Worm (Caenorhabditis elegans): ENCODE data around the gene Y39A3A.4.

Y39A3A.4 gene

ce11 chrIII:2099808-2100366, 23.5 kb upstream of the Y39A3A.4 start (continued):
- no peak for TF ChIP-seq bed-1 (GFP tag; IDR thresholded peaks at IDR 0.05)
- TF ChIP-seq tlf-1 (GFP tag; optimal IDR thresholded peaks at IDR 0.05), result no peak
- TF ChIP-seq nhr-179 (tag; optimal IDR thresholded peaks at IDR 0.05), result no peak
- no peak for TF ChIP-seq lsy-27 (tag; optimal IDR thresholded peaks at IDR 0.05; ENCODE audit: borderline replicate concordance, insufficient read depth)
- TF ChIP-seq akir-1 (GFP tag; optimal IDR thresholded peaks at IDR 0.05), result no peak
- TF ChIP-seq bed-2 (GFP tag; IDR thresholded peaks at IDR 0.05), result no peak
- no peak for TF ChIP-seq hmg-20 (GFP tag; IDR thresholded peaks at IDR 0.05)
- no peak for TF ChIP-seq lin-26 (GFP tag; IDR thresholded peaks at IDR 0.05)
- TF ChIP-seq nfyb-1 (GFP tag; IDR thresholded peaks at IDR 0.05), result no peak
- TF ChIP-seq let-526 (GFP tag; IDR thresholded peaks at IDR 0.05), result peak; percentile 57; the same call in 1 of the 2 replicates
- TF ChIP-seq snpc-3.4 (tag; optimal IDR thresholded peaks at IDR 0.05), result no peak
- no peak for TF ChIP-seq tbp1 (GFP tag; optimal IDR thresholded peaks at IDR 0.05)
- TF ChIP-seq mxl-1 (tag; optimal IDR thresholded peaks at IDR 0.05), result no peak
- TF ChIP-seq F23B12.7 (tag; optimal IDR thresholded peaks at IDR 0.05; ENCODE audit: insufficient read depth), result no peak
- TF ChIP-seq xnd-1 (tag; optimal IDR thresholded peaks at IDR 0.05), result no peak
- TF ChIP-seq gei-17 (GFP tag; optimal IDR thresholded peaks at IDR 0.05), result no peak
- TF ChIP-seq nhr-90 (tag; optimal IDR thresholded peaks at IDR 0.05), result no peak
- 0 out of 2 replicates have a peak, but pooled peaks have one; percentile 15 for TF ChIP-seq hmg-1.2 (GFP tag; IDR thresholded peaks at IDR 0.05)
- TF ChIP-seq T26A5.8 (tag; optimal IDR thresholded peaks at IDR 0.05), result no peak
- peak; percentile 52; the same call in 1 of the 2 replicates for TF ChIP-seq dox-1 (GFP tag; IDR thresholded peaks at IDR 0.05)
- no peak for TF ChIP-seq D2030.7 (GFP tag; IDR thresholded peaks at IDR 0.05)
- TF ChIP-seq Y79H2A.3 (GFP tag; conservative IDR thresholded peaks at IDR 0.05), result no peak
- no peak for TF ChIP-seq rpc-1 (optimal IDR thresholded peaks at IDR 0.05)
- TF ChIP-seq rpc-1 (tag; optimal IDR thresholded peaks at IDR 0.05), result no peak
- TF ChIP-seq B0261.1 (tag; optimal IDR thresholded peaks at IDR 0.05), result no peak
- no peak for TF ChIP-seq ztf-18 (tag; optimal IDR thresholded peaks at IDR 0.05)
- TF ChIP-seq cebp-1 (GFP tag; IDR thresholded peaks at IDR 0.05), result no peak
- peak; percentile 21 for TF ChIP-seq cebp-1 (tag; optimal IDR thresholded peaks at IDR 0.05)
- no peak for TF ChIP-seq hrde-1 (tag; optimal IDR thresholded peaks at IDR 0.05; ENCODE audit: borderline replicate concordance)
- no peak for TF ChIP-seq pbrm-1 (GFP tag; IDR thresholded peaks at IDR 0.05)
- no peak for TF ChIP-seq nfya-1 (tag; optimal IDR thresholded peaks at IDR 0.05; ENCODE audit: borderline replicate concordance, insufficient read depth)
- TF ChIP-seq hlh-12 (tag; optimal IDR thresholded peaks at IDR 0.05), result no peak
- no peak for TF ChIP-seq F57A8.1 (GFP tag; optimal IDR thresholded peaks at IDR 0.05)
- no peak for TF ChIP-seq lin-54 (GFP tag; optimal IDR thresholded peaks at IDR 0.05)
- TF ChIP-seq egl-44 (GFP tag; IDR thresholded peaks at IDR 0.05), result no peak
- TF ChIP-seq egrh-3 (GFP tag; IDR thresholded peaks at IDR 0.05), result no peak
- TF ChIP-seq nhr-120 (GFP tag; IDR thresholded peaks at IDR 0.05), result no peak
- no peak for TF ChIP-seq mel-28 (tag; optimal IDR thresholded peaks at IDR 0.05; ENCODE audit: borderline replicate concordance)
- no peak for TF ChIP-seq ztf-25 (GFP tag; IDR thresholded peaks at IDR 0.05)
- TF ChIP-seq lin-35 (GFP tag; optimal IDR thresholded peaks at IDR 0.05), result no peak
- no peak for TF ChIP-seq madf-6 (GFP tag; IDR thresholded peaks at IDR 0.05)
- TF ChIP-seq nhr-80 (tag; optimal IDR thresholded peaks at IDR 0.05), result peak; percentile 85
- TF ChIP-seq let-607 (tag; optimal IDR thresholded peaks at IDR 0.05), result peak in 1 of 2 experiments; percentile 50
- TF ChIP-seq T07F8.4 (tag; optimal IDR thresholded peaks at IDR 0.05), result no peak
- TF ChIP-seq ztf-6 (GFP tag; IDR thresholded peaks at IDR 0.05), result no peak
- no peak for TF ChIP-seq dpff-1 (tag; optimal IDR thresholded peaks at IDR 0.05)
- 0 out of 2 replicates have a peak, but pooled peaks have one; percentile 37 for TF ChIP-seq Y53G8AR.9 (GFP tag; conservative IDR thresholded peaks at IDR 0.05)
- TF ChIP-seq attf-6 (GFP tag; IDR thresholded peaks at IDR 0.05), result no peak

All from whole organism, young adult.